Worm (Caenorhabditis elegans) whole organism, L1 larva: Measurements from ENCODE around the gene copz-1.

Experiments
- egl-27 ChIP-seq, 2 experiments: fragments of 150-350 bp in 1 of 2; sonication (generic microtip); optimal IDR thresholded peaks; 3 replicates each; lab custom pipeline; 2017 to 2018; ENCODE audit warnings: missing biosample characterization in 2 of 2, missing genetic modification characterization in 2 of 2, missing genetic modification reagents in 2 of 2
- lin-15B ChIP-seq: fragments of 150-350 bp; sonication (generic microtip); optimal IDR thresholded peaks from 3 replicates; lab custom pipeline; 2014; ENCODE audit warnings: missing biosample characterization, missing genetic modification characterization
- mep-1 ChIP-seq: fragments of 150-350 bp; optimal IDR thresholded peaks from 2 replicates; lab custom pipeline; 2014; ENCODE audit warnings: missing biosample characterization, missing genetic modification characterization
- nhr-11 ChIP-seq: fragments of 150-350 bp; optimal IDR thresholded peaks from 2 replicates; lab custom pipeline; 2014; ENCODE audit warnings: missing biosample characterization, missing genetic modification characterization
- nhr-19 ChIP-seq: fragments of 200-800 bp; sonication (Bioruptor generic); conservative IDR thresholded peaks from 2 replicates; pipeline ENCODE4 v1.3.6; 2022; ENCODE audit warnings: missing genetic modification characterization, missing compliant biosample characterization
- ztf-11 ChIP-seq, 2 experiments: sonication (generic microtip); optimal IDR thresholded peaks; 2 replicates each; lab custom pipeline; 2016 to 2017; ENCODE audit warnings: missing genetic modification characterization in 2 of 2, missing biosample characterization in 1 of 2, missing compliant biosample characterization in 1 of 2

DNA sequence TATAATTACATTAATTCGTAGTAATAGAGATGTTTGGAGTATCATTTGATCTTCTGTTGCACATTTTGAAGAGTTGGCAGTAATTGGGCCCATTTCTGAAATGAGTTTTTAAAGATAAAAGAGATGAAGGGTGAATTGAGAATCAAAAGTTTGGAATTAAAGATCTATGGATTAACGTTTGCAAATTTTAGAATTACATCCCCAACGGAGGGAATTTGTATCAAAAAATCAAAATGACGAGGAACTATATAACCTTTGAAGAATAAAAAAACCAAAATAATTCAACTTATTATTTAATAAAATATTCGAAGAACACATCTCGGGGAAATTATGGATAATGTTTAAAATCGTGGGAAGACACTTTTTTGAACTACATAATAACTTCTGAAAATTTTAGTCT is 22.3 kb downstream of the copz-1 start, which contains the start of gene sra-10:
- no peak for TF ChIP-seq ztf-11 (tag; optimal IDR thresholded peaks at IDR 0.05; lab: Kevin White, UChicago)
- no peak for TF ChIP-seq nhr-19
- no peak for TF ChIP-seq mep-1 (tag; lab: Kevin White, UChicago)
- no peak for TF ChIP-seq lin-15B (tag; lab: Kevin White, UChicago)
- TF ChIP-seq nhr-11 (tag; lab: Kevin White, UChicago) = no peak
- TF ChIP-seq egl-27 (tag; optimal IDR thresholded peaks at IDR 0.05; lab: Kevin White, UChicago) = no peak
